Worm (Caenorhabditis elegans): ENCODE measurements around the gene F44A6.4.

F44A6.4 gene

DNA sequence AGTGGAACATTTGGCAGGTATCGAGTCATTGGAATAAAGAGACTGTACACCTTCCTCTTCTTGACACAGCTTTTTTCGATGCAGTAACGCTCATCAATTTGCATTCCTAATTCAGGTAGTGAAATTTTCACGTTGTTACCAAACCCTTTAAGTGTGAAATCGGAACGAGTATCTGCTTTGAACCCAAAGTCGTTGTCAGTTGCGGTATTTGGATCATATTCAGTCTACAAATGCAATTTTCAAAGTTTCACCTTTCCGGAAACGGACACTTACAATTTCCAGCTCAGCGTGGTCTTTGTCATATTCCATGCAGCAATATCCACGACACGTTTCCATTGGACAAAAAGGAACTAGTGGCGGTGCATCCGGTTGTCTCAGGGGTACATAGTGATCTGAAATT lies 32.7 kb downstream of the F44A6.4 start:
- TF ChIP-seq lsy-2 (tag; optimal IDR thresholded peaks at IDR 0.05) (no peak), mep-1 (tag; optimal IDR thresholded peaks at IDR 0.05) (no peak), unc-120 (tag; optimal IDR thresholded peaks at IDR 0.05; ENCODE audit: poor library complexity, severe bottlenecking) (no peak), lin-13 (tag; optimal IDR thresholded peaks at IDR 0.05) (no peak), nhr-12 (tag; optimal IDR thresholded peaks at IDR 0.05) (no peak), sem-2 (GFP tag; optimal IDR thresholded peaks at IDR 0.05) (no peak), unc-62 (GFP tag; optimal IDR thresholded peaks at IDR 0.05) (no peak), hlh-1 (tag; optimal IDR thresholded peaks at IDR 0.05) (no peak), mls-2 (tag; optimal IDR thresholded peaks at IDR 0.05) (no peak)

DNA sequence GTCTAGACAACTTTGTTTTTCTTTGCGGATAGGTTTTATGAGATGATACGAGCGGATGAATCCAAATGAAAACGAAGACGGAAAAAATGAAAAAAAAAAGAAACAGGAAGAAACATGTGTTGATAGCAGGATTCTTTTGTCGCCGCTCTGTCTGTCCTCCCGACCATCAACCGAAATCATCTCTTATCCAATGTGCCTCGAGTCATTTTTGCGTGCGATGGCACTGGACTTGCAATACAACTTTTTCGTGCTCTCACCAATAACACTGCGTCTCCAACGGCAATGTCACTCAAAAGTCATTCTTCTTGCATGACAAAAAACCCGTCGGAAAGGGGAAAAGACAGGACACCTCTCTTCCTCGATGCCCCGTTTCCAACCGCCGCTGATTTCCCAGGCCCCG lies 39.0 kb downstream of the F44A6.4 start, which contains the start of gene ncs-4:
TSS of gene ncs-4 (plus strand) at position 227 of the 400 bp plus-strand sequence.
- TF ChIP-seq unc-62 (GFP tag; optimal IDR thresholded peaks at IDR 0.05) (peak; percentile 31), nhr-237 (tag; optimal IDR thresholded peaks at IDR 0.05) (no peak), unc-120 (tag; optimal IDR thresholded peaks at IDR 0.05; ENCODE audit: poor library complexity, severe bottlenecking) (peak; percentile 52)

DNA sequence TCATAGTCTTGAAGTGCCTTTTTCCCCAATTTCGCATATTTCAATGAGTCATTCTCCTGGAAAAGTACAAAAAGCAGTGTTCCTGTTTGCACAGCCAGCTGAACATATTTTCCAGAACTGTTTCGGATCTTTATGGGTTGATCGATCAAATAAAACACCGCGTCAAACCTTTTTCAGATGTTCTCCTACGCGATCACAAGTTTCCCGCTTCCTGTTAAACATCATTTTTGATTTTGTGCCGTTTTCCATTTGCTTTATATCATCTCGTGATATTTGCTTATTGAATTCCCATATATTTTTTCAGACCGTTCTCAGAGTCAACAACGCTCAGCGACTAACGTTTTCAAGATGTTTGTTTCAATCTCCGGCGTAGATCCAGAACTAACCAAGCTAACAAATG lies 40.6 kb downstream of the F44A6.4 start, which contains the start of gene C07A4.3:
TSS of gene C07A4.3 (plus strand) at position 301 of the 400 bp plus-strand sequence.
- no peak for TF ChIP-seq ceh-43 (GFP tag; optimal IDR thresholded peaks at IDR 0.05)
- TF ChIP-seq flh-1 (GFP tag; optimal IDR thresholded peaks at IDR 0.05) = no peak
- TF ChIP-seq hlh-1 (tag; optimal IDR thresholded peaks at IDR 0.05) = no peak
- TF ChIP-seq cnd-1 (tag; optimal IDR thresholded peaks at IDR 0.05) = no peak
- TF ChIP-seq M03D4.4 (tag; optimal IDR thresholded peaks at IDR 0.05) = no peak
- no peak for TF ChIP-seq mab-5 (tag; optimal IDR thresholded peaks at IDR 0.05)
- no peak for TF ChIP-seq ham-2 (GFP tag; optimal IDR thresholded peaks at IDR 0.05)

DNA sequence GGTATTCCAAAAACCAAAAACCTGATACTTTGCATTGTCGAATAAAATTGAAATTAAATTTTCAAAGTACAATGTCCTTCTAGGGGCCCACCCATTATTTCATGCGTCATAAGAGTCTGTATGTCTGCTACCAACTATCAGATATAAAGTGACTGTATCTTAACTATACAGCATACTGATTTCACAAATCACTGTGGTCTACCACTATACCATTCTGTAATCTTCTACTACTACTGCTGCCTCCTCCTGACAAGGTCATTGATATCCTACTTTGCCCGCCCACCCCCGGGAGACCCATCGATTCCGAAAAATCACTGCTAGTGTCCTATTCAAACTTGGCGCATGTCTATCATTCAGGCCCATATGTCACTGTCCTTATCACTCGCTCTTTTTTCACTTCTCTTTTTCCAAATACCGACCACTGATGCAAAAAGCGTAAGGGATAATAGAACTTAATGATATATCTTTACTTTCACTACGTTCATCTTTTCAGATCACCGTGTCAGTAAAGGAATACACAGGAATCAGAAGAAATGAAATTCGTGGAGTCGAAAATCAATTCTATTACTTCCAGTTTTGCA lies 43.2 kb downstream of the F44A6.4 start, which contains the start of gene C07A4.2:
TSS of gene C07A4.2 (plus strand) at position 195 of the 581 bp plus-strand sequence.
- no peak for TF ChIP-seq elt-3 (tag; optimal IDR thresholded peaks at IDR 0.05)
- TF ChIP-seq unc-62 (GFP tag; optimal IDR thresholded peaks at IDR 0.05) = no peak
- TF ChIP-seq nhr-28 (tag; optimal IDR thresholded peaks at IDR 0.05) = no peak
- no peak for TF ChIP-seq nhr-2 (tag; optimal IDR thresholded peaks at IDR 0.05)
- no peak for TF ChIP-seq nhr-12 (tag; optimal IDR thresholded peaks at IDR 0.05)
- no peak for TF ChIP-seq tbx-8 (GFP tag; optimal IDR thresholded peaks at IDR 0.05)
- TF ChIP-seq elt-1 (tag; optimal IDR thresholded peaks at IDR 0.05; ENCODE audit: borderline replicate concordance, insufficient read depth) = no peak
- TF ChIP-seq ham-2 (GFP tag; optimal IDR thresholded peaks at IDR 0.05) = no peak
- no peak for TF ChIP-seq ceh-43 (GFP tag; optimal IDR thresholded peaks at IDR 0.05)
- no peak for TF ChIP-seq zip-8 (tag; optimal IDR thresholded peaks at IDR 0.05)
- TF ChIP-seq snpc-4 (tag; optimal IDR thresholded peaks at IDR 0.05) = no peak
- no peak for TF ChIP-seq sptf-1 (tag; optimal IDR thresholded peaks at IDR 0.05)

DNA sequence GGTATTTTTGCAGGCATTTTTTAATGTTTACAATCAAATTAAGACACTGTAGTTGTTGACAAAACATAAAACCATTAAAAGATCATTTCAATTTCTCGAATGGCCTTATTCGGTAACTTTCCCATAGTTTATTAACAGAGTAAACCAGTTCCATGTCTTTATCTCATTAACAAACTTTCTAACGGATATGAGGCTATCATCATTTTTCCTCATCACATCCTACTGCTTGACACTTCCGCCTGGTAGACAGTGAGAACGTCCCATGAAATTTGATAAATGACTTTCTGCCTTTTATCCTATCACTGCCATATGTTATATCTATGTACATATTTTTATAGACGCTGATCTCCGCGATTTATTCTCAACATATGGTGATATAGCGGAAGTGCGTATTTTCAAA lies 44.7 kb downstream of the F44A6.4 start:
- no peak for TF ChIP-seq pha-4 (tag; optimal IDR thresholded peaks at IDR 0.05)
- no peak for TF ChIP-seq nhr-2 (tag; optimal IDR thresholded peaks at IDR 0.05)
- TF ChIP-seq mab-5 (tag; optimal IDR thresholded peaks at IDR 0.05) = no peak
- TF ChIP-seq ham-2 (GFP tag; optimal IDR thresholded peaks at IDR 0.05) = no peak
- TF ChIP-seq unc-120 (tag; optimal IDR thresholded peaks at IDR 0.05; ENCODE audit: poor library complexity, severe bottlenecking) = no peak
- TF ChIP-seq nhr-12 (tag; optimal IDR thresholded peaks at IDR 0.05) = no peak
- no peak for TF ChIP-seq mep-1 (tag; optimal IDR thresholded peaks at IDR 0.05)
- TF ChIP-seq snpc-4 (tag; optimal IDR thresholded peaks at IDR 0.05) = no peak
- TF ChIP-seq unc-62 (GFP tag; optimal IDR thresholded peaks at IDR 0.05) = no peak
- no peak for TF ChIP-seq sem-2 (GFP tag; optimal IDR thresholded peaks at IDR 0.05)
- TF ChIP-seq drap-1 (GFP tag; optimal IDR thresholded peaks at IDR 0.05) = no peak
- TF ChIP-seq nhr-76 (tag; optimal IDR thresholded peaks at IDR 0.05) = no peak
- no peak for TF ChIP-seq elt-1 (tag; optimal IDR thresholded peaks at IDR 0.05; ENCODE audit: borderline replicate concordance, insufficient read depth)
- TF ChIP-seq ceh-39 (tag; optimal IDR thresholded peaks at IDR 0.05) = no peak
- no peak for TF ChIP-seq ces-1 (GFP tag; optimal IDR thresholded peaks at IDR 0.05)
- no peak for TF ChIP-seq zip-8 (tag; optimal IDR thresholded peaks at IDR 0.05)
- TF ChIP-seq lin-13 (tag; optimal IDR thresholded peaks at IDR 0.05) = no peak

DNA sequence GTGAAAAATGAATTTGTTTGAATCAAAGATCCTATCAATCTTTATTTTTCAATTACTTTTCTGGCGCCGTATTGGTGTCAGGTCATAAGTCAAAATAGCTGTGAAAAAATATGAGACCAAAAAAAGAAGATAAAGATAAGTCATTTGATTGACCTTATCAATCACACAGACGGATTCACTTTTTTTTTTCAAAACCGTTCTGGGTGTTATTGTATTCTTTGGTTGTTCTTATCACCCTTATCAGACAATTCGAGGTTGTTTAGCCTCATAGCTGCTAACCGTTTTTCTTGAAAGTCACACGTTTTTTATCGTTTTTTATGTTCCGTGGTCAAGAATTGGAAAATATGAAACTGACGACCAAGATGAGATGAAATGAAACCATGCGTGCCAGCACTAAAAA lies 46.8 kb downstream of the F44A6.4 start:
- TF ChIP-seq flh-1 (GFP tag; optimal IDR thresholded peaks at IDR 0.05) (no peak), mls-2 (tag; optimal IDR thresholded peaks at IDR 0.05) (no peak), bed-3 (GFP tag; optimal IDR thresholded peaks at IDR 0.05) (no peak), unc-39 (tag; optimal IDR thresholded peaks at IDR 0.05) (no peak), tbx-8 (GFP tag; optimal IDR thresholded peaks at IDR 0.05) (no peak), nhr-76 (tag; optimal IDR thresholded peaks at IDR 0.05) (no peak)

All from whole organism, mixed stage, embryonic.